Fruit fly (Drosophila melanogaster) whole organism, prepupa: Measurements from ENCODE around the gene mwh.

Experiments used
- CG10669 ChIP-seq: fragments of 200-800 bp; sonication (Bioruptor generic); optimal IDR thresholded peaks from 3 replicates; lab custom pipeline; 2018; ENCODE audit warnings: missing biosample characterization, mild to moderate bottlenecking, missing genetic modification characterization, moderate library complexity
- CG11294 ChIP-seq: fragments of 200-800 bp; sonication (Bioruptor generic); IDR thresholded peaks from 2 replicates; pipeline ENCODE4 v1.3.6; 2022; ENCODE audit warnings: missing biosample characterization, missing genetic modification characterization
- CG11762 ChIP-seq: fragments of 200-800 bp; sonication (Bioruptor generic); optimal IDR thresholded peaks from 3 replicates; lab custom pipeline; 2016; ENCODE audit warnings: missing biosample characterization, missing genetic modification characterization; ENCODE audit not compliant: insufficient read depth
- CG11902 ChIP-seq: fragments of 200-800 bp; sonication (Bioruptor generic); optimal IDR thresholded peaks from 3 replicates; lab custom pipeline; 2016; ENCODE audit warnings: missing biosample characterization, missing genetic modification characterization
- CG15336 ChIP-seq: fragments of 200-800 bp; sonication (Bioruptor generic); IDR thresholded peaks from 2 replicates; pipeline ENCODE4 v1.3.6; 2022; ENCODE audit warnings: missing biosample characterization, missing genetic modification characterization
- CG1621 ChIP-seq: fragments of 200-800 bp; sonication (Bioruptor generic); optimal IDR thresholded peaks from 3 replicates; lab custom pipeline; 2018; ENCODE audit warnings: missing biosample characterization, mild to moderate bottlenecking, missing genetic modification characterization
- CG3032 ChIP-seq: fragments of 200-800 bp; optimal IDR thresholded peaks from 2 replicates; lab custom pipeline; 2019; ENCODE audit warnings: missing biosample characterization, mild to moderate bottlenecking, missing genetic modification characterization, moderate library complexity
- CG31627 ChIP-seq: fragments of 200-800 bp; sonication (Bioruptor generic); optimal IDR thresholded peaks from 3 replicates; lab custom pipeline; 2016; ENCODE audit warnings: missing biosample characterization, missing genetic modification characterization
- CG32006 ChIP-seq: fragments of 200-800 bp; sonication (Bioruptor generic); optimal IDR thresholded peaks from 3 replicates; lab custom pipeline; 2017; ENCODE audit warnings: missing biosample characterization, mild to moderate bottlenecking, missing genetic modification characterization
- CG34406 ChIP-seq: fragments of 200-800 bp; sonication (Bioruptor generic); optimal IDR thresholded peaks from 3 replicates; lab custom pipeline; 2016; ENCODE audit warnings: missing biosample characterization, missing genetic modification characterization
- CG4318 ChIP-seq: fragments of 200-800 bp; sonication (Bioruptor generic); optimal IDR thresholded peaks from 3 replicates; lab custom pipeline; 2017; ENCODE audit warnings: missing biosample characterization, mild to moderate bottlenecking, missing genetic modification characterization
- CG6163 ChIP-seq: fragments of 200-800 bp; sonication (Bioruptor generic); IDR thresholded peaks from 3 replicates; pipeline ENCODE4 v1.3.6; 2022; ENCODE audit warnings: missing biosample characterization, missing genetic modification characterization
- CG6276 ChIP-seq: fragments of 200-800 bp; sonication (Bioruptor generic); optimal IDR thresholded peaks from 2 replicates; lab custom pipeline; 2017; ENCODE audit warnings: missing biosample characterization, mild to moderate bottlenecking, missing genetic modification characterization
- CG6792 ChIP-seq: fragments of 200-800 bp; sonication (Bioruptor generic); optimal IDR thresholded peaks from 3 replicates; lab custom pipeline; 2016; ENCODE audit warnings: missing biosample characterization, missing genetic modification characterization
- CG6808 ChIP-seq: fragments of 200-800 bp; sonication (Bioruptor generic); optimal IDR thresholded peaks from 3 replicates; lab custom pipeline; 2017; ENCODE audit warnings: missing biosample characterization, missing genetic modification characterization, mild to moderate bottlenecking, moderate library complexity, missing genetic modification reagents
- CG6854 ChIP-seq: fragments of 200-800 bp; sonication (Bioruptor generic); optimal IDR thresholded peaks from 2 replicates; lab custom pipeline; 2017; ENCODE audit warnings: missing biosample characterization, mild to moderate bottlenecking, missing genetic modification characterization
- CG7368 ChIP-seq: fragments of 200-800 bp; sonication (Bioruptor generic); optimal IDR thresholded peaks from 3 replicates; lab custom pipeline; 2016; ENCODE audit warnings: missing biosample characterization, missing genetic modification characterization
- CG8119 ChIP-seq: fragments of 200-800 bp; sonication (Bioruptor generic); IDR thresholded peaks from 3 replicates; pipeline ENCODE4 v1.3.6; 2022; ENCODE audit warnings: missing biosample characterization, missing genetic modification characterization
- CG8319 ChIP-seq: fragments of 200-800 bp; sonication (Bioruptor generic); optimal IDR thresholded peaks from 3 replicates; lab custom pipeline; 2016; ENCODE audit warnings: missing biosample characterization, missing genetic modification characterization
- CG8632 ChIP-seq: fragments of 200-800 bp; sonication (Bioruptor generic); optimal IDR thresholded peaks from 3 replicates; lab custom pipeline; 2016; ENCODE audit warnings: missing biosample characterization, missing genetic modification characterization
- CG9139 ChIP-seq: fragments of 200-800 bp; sonication (Bioruptor generic); optimal IDR thresholded peaks from 3 replicates; lab custom pipeline; 2017; ENCODE audit warnings: missing biosample characterization, mild to moderate bottlenecking, missing genetic modification characterization
- Eip75B ChIP-seq: fragments of 200-800 bp; sonication (Bioruptor generic); optimal IDR thresholded peaks from 3 replicates; lab custom pipeline; 2016; ENCODE audit warnings: missing biosample characterization, missing genetic modification characterization
- Eip78C ChIP-seq: fragments of 200-800 bp; sonication (Bioruptor generic); peaks from one replicate; lab custom pipeline; 2016; ENCODE audit warnings: missing biosample characterization, missing genetic modification characterization
- Eip93F ChIP-seq: fragments of 200-800 bp; sonication (Bioruptor generic); optimal IDR thresholded peaks from 2 replicates; lab custom pipeline; 2016; ENCODE audit warnings: missing biosample characterization, mild to moderate bottlenecking, missing genetic modification characterization
- Ets21C ChIP-seq: fragments of 200-800 bp; sonication (Bioruptor generic); optimal IDR thresholded peaks from 3 replicates; lab custom pipeline; 2016; ENCODE audit warnings: missing biosample characterization, missing genetic modification characterization
- Ets96B ChIP-seq: fragments of 200-800 bp; optimal IDR thresholded peaks from 2 replicates; lab custom pipeline; 2019; ENCODE audit warnings: missing biosample characterization, mild to moderate bottlenecking, missing genetic modification characterization, moderate library complexity
- Gug ChIP-seq: fragments of 200-800 bp; sonication (Bioruptor generic); IDR thresholded peaks from 2 replicates; pipeline ENCODE4 v1.3.6; 2022; ENCODE audit warnings: missing biosample characterization, missing genetic modification characterization
- Hr38 ChIP-seq: sonication (Bioruptor generic); optimal IDR thresholded peaks from 2 replicates; lab custom pipeline; 2016; ENCODE audit warnings: missing biosample characterization, missing genetic modification characterization
- Lpt ChIP-seq: fragments of 200-800 bp; sonication (Bioruptor generic); optimal IDR thresholded peaks from 3 replicates; lab custom pipeline; 2016; ENCODE audit warnings: missing biosample characterization, missing genetic modification characterization
- Met ChIP-seq: fragments of 200-800 bp; sonication (Bioruptor generic); optimal IDR thresholded peaks from 3 replicates; lab custom pipeline; 2016; ENCODE audit warnings: missing biosample characterization, missing genetic modification characterization
- OdsH ChIP-seq: fragments of 200-800 bp; sonication (Bioruptor generic); optimal IDR thresholded peaks from 3 replicates; lab custom pipeline; 2016; ENCODE audit warnings: missing biosample characterization, missing genetic modification characterization
- Smox ChIP-seq: fragments of 200-800 bp; sonication (Bioruptor generic); optimal IDR thresholded peaks from 3 replicates; lab custom pipeline; 2016; ENCODE audit warnings: missing biosample characterization, missing genetic modification characterization
- Sox102F ChIP-seq: fragments of 200-800 bp; sonication (Bioruptor generic); optimal IDR thresholded peaks from 2 replicates; lab custom pipeline; 2016; ENCODE audit warnings: missing biosample characterization, mild to moderate bottlenecking, missing genetic modification characterization
- Sox15 ChIP-seq: fragments of 200-800 bp; sonication (Bioruptor generic); optimal IDR thresholded peaks from 3 replicates; lab custom pipeline; 2016; ENCODE audit warnings: missing biosample characterization, missing genetic modification characterization
- acj6 ChIP-seq: fragments of 200-800 bp; sonication (Bioruptor generic); optimal IDR thresholded peaks from 3 replicates; lab custom pipeline; 2016; ENCODE audit warnings: missing biosample characterization, missing genetic modification characterization
- cyc ChIP-seq: fragments of 200-800 bp; sonication (Bioruptor generic); optimal IDR thresholded peaks from 3 replicates; lab custom pipeline; 2016; ENCODE audit warnings: missing biosample characterization, missing genetic modification characterization
- dac ChIP-seq: fragments of 200-800 bp; sonication (Bioruptor generic); optimal IDR thresholded peaks from 2 replicates; lab custom pipeline; 2017; ENCODE audit warnings: missing biosample characterization, mild to moderate bottlenecking, missing genetic modification characterization
- dsx ChIP-seq: fragments of 200-800 bp; optimal IDR thresholded peaks from 3 replicates; lab custom pipeline; 2019; ENCODE audit warnings: missing biosample characterization, mild to moderate bottlenecking, missing genetic modification characterization, moderate library complexity; ENCODE audit not compliant: poor library complexity, severe bottlenecking
- eg ChIP-seq: fragments of 200-800 bp; sonication (Bioruptor generic); IDR thresholded peaks from 3 replicates; pipeline ENCODE4 v1.3.6; 2022; ENCODE audit warnings: missing biosample characterization, missing genetic modification characterization
- esn ChIP-seq: fragments of 200-800 bp; sonication (Bioruptor generic); optimal IDR thresholded peaks from 2 replicates; lab custom pipeline; 2016; ENCODE audit warnings: missing biosample characterization, mild to moderate bottlenecking, missing genetic modification characterization, moderate library complexity
- fd59A ChIP-seq: fragments of 200-800 bp; sonication (Bioruptor generic); optimal IDR thresholded peaks from 2 replicates; lab custom pipeline; 2017; ENCODE audit warnings: missing biosample characterization, mild to moderate bottlenecking, missing genetic modification characterization, missing genetic modification reagents
- fd85E ChIP-seq: fragments of 200-800 bp; sonication (Bioruptor generic); optimal IDR thresholded peaks from 3 replicates; lab custom pipeline; 2016; ENCODE audit warnings: missing biosample characterization, missing genetic modification characterization
- lz ChIP-seq: fragments of 200-800 bp; sonication (Bioruptor generic); optimal IDR thresholded peaks from 3 replicates; lab custom pipeline; 2016; ENCODE audit warnings: missing biosample characterization, missing genetic modification characterization
- net ChIP-seq: fragments of 200-800 bp; sonication (Bioruptor generic); optimal IDR thresholded peaks from 3 replicates; lab custom pipeline; 2016; ENCODE audit warnings: missing biosample characterization, missing genetic modification characterization
- pdm3 ChIP-seq: fragments of 200-800 bp; sonication (Bioruptor generic); optimal IDR thresholded peaks from 3 replicates; lab custom pipeline; 2016; ENCODE audit warnings: missing biosample characterization, missing genetic modification characterization
- ss ChIP-seq, 2 experiments: fragments of 200-800 bp; sonication (Bioruptor generic); optimal IDR thresholded peaks; 2 replicates in 1 of 2; 3 replicates in 1 of 2; lab custom pipeline; 2017 to 2018; ENCODE audit warnings: mild to moderate bottlenecking in 2 of 2, missing biosample characterization in 2 of 2, missing genetic modification characterization in 2 of 2, moderate library complexity in 1 of 2
- svp ChIP-seq: fragments of 200-800 bp; sonication (Bioruptor generic); peaks from one replicate; lab custom pipeline; 2016; ENCODE audit warnings: missing biosample characterization, missing genetic modification characterization
- topi ChIP-seq: fragments of 200-800 bp; sonication (Bioruptor generic); optimal IDR thresholded peaks from 3 replicates; lab custom pipeline; 2016; ENCODE audit warnings: missing biosample characterization, missing genetic modification characterization

mwh gene

DNA sequence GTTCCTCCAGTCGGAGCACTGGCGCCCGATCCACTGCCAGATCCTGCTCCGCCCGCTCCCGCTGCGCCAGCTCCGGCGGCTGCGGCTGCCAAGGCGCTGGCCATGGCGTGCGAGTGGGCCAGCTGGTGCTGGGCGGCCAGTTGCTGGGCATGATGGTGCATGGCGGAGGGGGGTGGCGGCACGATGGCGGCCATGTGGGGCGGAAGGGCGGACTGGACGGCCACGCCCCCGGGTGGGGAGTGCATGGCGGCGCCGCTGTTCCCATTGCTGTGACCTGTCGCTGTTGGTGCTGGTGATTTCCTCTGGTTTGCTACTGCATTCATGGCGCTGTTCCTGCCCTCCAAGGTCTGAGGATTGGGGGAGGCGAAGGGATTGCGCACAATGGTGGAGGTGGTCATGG lies 27.7 kb upstream of the mwh start:
- no peak for TF ChIP-seq Smox
- TF ChIP-seq esn (GFP tag; lab: Kevin White, UChicago) = no peak
- TF ChIP-seq CG11902 (GFP tag; lab: Kevin White, UChicago) = no peak
- TF ChIP-seq lz (GFP tag; lab: Kevin White, UChicago) = no peak
- no peak for TF ChIP-seq CG15336
- no peak for TF ChIP-seq Ets96B
- no peak for TF ChIP-seq CG9139 (GFP tag; lab: Kevin White, UChicago)
- no peak for TF ChIP-seq Lpt (GFP tag; lab: Kevin White, UChicago)
- no peak for TF ChIP-seq CG6792
- TF ChIP-seq CG6854 (GFP tag; lab: Kevin White, UChicago) = no peak
- TF ChIP-seq CG6276 (GFP tag; lab: Kevin White, UChicago) = no peak
- no peak for TF ChIP-seq fd85E (GFP tag; lab: Kevin White, UChicago)

DNA sequence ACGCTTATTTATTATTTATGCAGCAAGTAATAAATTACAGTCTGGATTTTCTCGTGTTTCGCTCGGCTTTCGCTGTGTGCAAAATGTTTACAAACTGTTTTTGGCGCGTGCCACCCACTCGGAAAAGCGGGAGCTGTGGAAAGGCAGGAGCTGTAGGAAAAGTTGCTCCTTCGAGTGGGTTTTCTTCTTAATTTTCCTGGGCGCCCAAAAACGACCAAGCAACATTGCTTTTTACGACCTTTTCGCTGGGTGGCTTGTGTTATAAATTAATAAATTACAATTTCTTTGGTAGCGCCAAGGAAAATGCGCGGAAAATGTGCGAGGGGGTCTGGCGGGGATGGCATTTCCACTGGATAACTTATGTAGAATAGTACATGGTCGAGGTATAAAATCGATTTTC lies 24.1 kb upstream of the mwh start:
- TF ChIP-seq fd85E (GFP tag; lab: Kevin White, UChicago) (no peak), pdm3 (GFP tag; lab: Kevin White, UChicago) (no peak), dsx (GFP tag; lab: Kevin White, UChicago) (no peak), topi (no peak), CG3032 (tag; lab: Kevin White, UChicago) (no peak), Sox102F (GFP tag; lab: Kevin White, UChicago) (no peak), CG31627 (no peak), Sox15 (no peak), Eip78C (no peak), svp (GFP tag; lab: Kevin White, UChicago) (peak; percentile 53), CG6163 (GFP tag; lab: Robert Waterston, UW) (0 out of 3 replicates have a peak, but pooled peaks have one; percentile 27), CG1621 (tag; lab: Kevin White, UChicago) (no peak)

DNA sequence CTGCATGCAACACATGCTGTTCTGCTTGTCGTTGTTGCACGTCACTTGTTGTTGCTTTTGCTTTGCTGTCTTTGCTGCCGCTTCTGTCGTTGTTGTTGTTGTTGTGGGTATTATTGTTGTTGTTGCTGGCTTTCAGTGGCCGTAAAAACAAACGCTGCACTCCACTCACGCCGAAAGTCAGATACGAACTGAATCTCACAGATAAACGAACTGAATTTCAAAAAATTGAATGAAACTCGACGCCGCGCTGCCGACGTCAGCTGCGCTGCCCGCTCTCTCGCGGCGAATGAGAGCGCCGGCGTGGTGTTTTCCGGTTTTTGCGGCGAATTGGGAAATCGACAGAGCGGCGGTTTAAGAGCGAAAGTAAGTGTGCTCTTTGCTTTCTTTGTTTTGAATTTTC lies 23.5 kb upstream of the mwh start, which contains the start of gene bab2:
TSS of gene bab2 (minus strand) at position 192 of the 400 bp plus-strand sequence.
- TF ChIP-seq pdm3 (GFP tag; lab: Kevin White, UChicago) (no peak), CG8119 (GFP tag; lab: Robert Waterston, UW) (no peak), Ets21C (GFP tag; lab: Kevin White, UChicago) (no peak), net (GFP tag; lab: Kevin White, UChicago) (no peak), Hr38 (no peak), eg (GFP tag; lab: Robert Waterston, UW) (peak; percentile 39; the same call in 1 of the 3 replicates), CG6276 (GFP tag; lab: Kevin White, UChicago) (no peak), CG8632 (GFP tag; lab: Kevin White, UChicago) (no peak), CG4318 (no peak), CG34406 (GFP tag; lab: Kevin White, UChicago) (no peak), CG6808 (GFP tag; lab: Kevin White, UChicago) (no peak), Sox102F (GFP tag; lab: Kevin White, UChicago) (no peak), ss (GFP tag; optimal IDR thresholded peaks at IDR 0.05; lab: Kevin White, UChicago) (no peak), CG31627 (no peak), svp (GFP tag; lab: Kevin White, UChicago) (no peak), CG11762 (GFP tag; lab: Kevin White, UChicago) (no peak), dac (no peak), topi (no peak), CG6163 (GFP tag; lab: Robert Waterston, UW) (peak; percentile 67; the same call in 2 of the 3 replicates), fd59A (no peak), CG10669 (GFP tag; lab: Kevin White, UChicago) (no peak), lz (GFP tag; lab: Kevin White, UChicago) (no peak), cyc (GFP tag; lab: Kevin White, UChicago) (no peak), CG7368 (GFP tag; lab: Kevin White, UChicago) (no peak), CG6792 (no peak), CG6854 (GFP tag; lab: Kevin White, UChicago) (no peak), acj6 (GFP tag; lab: Kevin White, UChicago) (no peak), Gug (no peak), OdsH (GFP tag; lab: Kevin White, UChicago) (no peak), CG11294 (GFP tag; lab: Robert Waterston, UW) (no peak), CG15336 (0 out of 2 replicates have a peak, but pooled peaks have one; percentile 23), CG8319 (GFP tag; lab: Kevin White, UChicago) (no peak), Eip75B (GFP tag; lab: Kevin White, UChicago) (no peak), esn (GFP tag; lab: Kevin White, UChicago) (peak; percentile 32), Met (GFP tag; lab: Kevin White, UChicago) (no peak), Eip93F (GFP tag; lab: Kevin White, UChicago) (no peak), CG32006 (GFP tag; lab: Kevin White, UChicago) (no peak), CG11902 (GFP tag; lab: Kevin White, UChicago) (no peak)
